Fruit fly (Drosophila melanogaster) S2 (cell line): Measurements from ENCODE around the gene senju.
A peak's percentile ranks its signal among the peaks of the same experiment; 100 is the strongest.

Experiments
- CG8478 ChIP-seq: fragments of >200 bp; optimal IDR thresholded peaks from 2 replicates; lab custom pipeline; 2018
- CTCF ChIP-seq, 2 experiments: fragments of >200 bp; optimal IDR thresholded peaks; 2 replicates each; lab custom pipeline; 2018

Gene senju

DNA sequence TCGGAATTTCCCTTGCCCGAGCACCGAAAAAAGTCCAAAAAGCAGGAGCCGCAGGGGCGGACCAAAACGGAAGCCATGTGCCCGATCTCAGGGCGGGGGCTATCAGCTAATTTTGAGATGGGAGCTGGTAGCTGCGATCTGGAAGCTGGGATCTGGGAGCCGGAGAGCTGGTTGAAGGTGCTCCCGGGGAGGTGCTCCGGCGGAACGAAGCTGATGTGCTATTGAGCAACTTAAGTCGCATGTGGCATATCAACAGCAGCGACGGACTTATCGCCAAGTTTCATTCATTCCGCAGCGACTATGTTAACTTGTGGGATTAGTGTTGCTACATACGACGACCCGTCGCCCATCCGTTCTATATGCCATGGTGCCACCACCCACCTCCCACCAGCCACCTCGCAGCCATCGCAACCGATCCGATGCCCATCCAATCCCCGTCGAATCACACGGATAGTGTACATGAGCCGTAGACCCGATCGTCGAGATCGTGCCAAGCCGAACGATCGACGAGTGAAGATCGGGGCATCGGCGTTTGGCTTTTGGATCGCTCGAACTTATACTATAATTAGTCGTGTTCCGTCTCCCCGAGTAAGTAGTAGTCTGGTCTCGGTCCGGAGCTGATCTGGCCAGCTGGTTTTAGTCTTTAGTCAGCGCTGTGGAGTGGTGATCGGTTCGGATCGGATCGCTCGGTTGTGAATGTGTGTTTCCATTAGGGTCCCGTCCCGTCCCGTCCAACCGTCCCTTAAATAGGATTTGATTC lies 23.4 kb upstream of the senju start, which contains the start of gene Col4a1:
TSS of gene Col4a1 (plus strand) at position 561 of the 760 bp plus-strand sequence.
- no peak for TF ChIP-seq CG8478 (lab: Kevin White, UChicago)

DNA sequence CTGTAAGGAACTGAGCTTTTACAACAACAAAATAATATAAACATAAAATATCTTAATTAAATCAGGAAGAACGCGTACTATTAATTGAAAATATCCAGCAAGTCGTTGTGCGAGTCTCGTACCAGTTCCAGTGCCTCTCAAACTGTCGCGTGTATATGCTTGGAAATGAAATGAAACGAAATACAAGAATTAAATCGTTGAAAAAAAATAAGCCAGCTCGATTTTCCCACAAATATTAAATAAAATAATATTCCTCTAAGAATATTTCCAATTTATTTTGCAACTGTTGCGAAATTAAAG lies 22.9 kb upstream of the senju start:
- no peak for TF ChIP-seq CG8478 (lab: Kevin White, UChicago)
- no peak for TF ChIP-seq CTCF (optimal IDR thresholded peaks at IDR 0.05; lab: Kevin White, UChicago)

DNA sequence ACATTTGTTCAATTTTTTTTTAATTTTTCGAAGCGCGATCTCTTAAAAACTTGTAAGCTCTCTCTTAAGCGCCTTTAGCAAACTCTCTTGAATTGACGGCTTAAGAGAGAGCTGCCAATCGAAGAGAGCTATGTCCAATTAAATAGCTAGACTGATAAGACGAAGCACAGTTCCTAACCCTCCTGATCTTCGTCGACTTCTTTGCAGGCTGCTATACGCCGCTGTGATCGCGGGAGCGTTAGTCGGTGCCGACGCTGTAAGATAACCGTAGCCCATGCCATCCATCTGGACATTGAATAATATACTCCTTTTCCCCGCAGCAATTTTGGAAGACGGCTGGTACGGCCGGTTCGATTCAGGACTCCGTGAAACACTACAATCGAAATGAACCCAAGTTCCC lies 22.1 kb upstream of the senju start:
- no peak for TF ChIP-seq CG8478 (lab: Kevin White, UChicago)
- TF ChIP-seq CTCF (optimal IDR thresholded peaks at IDR 0.05; lab: Kevin White, UChicago) = no peak

DNA sequence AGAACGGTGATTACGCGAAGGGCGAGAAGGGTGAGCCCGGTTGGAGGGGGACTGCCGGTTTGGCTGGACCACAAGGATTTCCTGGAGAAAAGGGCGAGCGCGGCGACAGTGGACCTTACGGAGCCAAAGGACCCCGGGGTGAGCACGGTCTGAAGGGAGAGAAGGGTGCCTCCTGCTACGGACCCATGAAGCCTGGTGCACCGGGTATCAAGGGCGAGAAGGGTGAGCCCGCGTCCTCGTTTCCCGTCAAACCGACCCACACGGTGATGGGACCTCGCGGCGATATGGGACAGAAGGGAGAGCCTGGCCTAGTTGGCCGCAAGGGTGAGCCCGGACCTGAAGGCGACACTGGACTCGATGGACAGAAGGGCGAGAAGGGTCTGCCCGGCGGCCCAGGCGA lies 21.2 kb upstream of the senju start:
- TF ChIP-seq CG8478 (lab: Kevin White, UChicago) = no peak
- TF ChIP-seq CTCF (optimal IDR thresholded peaks at IDR 0.05; lab: Kevin White, UChicago) = no peak

DNA sequence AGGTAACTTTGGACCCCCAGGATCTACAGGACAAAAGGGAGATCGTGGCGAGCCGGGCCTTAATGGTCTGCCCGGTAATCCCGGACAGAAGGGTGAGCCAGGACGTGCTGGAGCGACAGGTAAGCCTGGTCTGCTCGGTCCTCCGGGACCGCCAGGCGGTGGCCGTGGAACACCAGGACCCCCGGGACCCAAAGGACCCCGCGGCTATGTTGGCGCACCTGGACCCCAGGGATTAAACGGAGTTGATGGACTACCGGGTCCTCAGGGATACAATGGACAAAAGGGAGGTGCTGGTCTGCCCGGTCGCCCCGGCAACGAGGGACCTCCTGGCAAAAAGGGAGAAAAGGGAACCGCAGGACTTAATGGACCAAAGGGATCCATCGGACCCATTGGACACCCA lies 20.8 kb upstream of the senju start:
- no peak for TF ChIP-seq CG8478 (lab: Kevin White, UChicago)
- no peak for TF ChIP-seq CTCF (optimal IDR thresholded peaks at IDR 0.05; lab: Kevin White, UChicago)

DNA sequence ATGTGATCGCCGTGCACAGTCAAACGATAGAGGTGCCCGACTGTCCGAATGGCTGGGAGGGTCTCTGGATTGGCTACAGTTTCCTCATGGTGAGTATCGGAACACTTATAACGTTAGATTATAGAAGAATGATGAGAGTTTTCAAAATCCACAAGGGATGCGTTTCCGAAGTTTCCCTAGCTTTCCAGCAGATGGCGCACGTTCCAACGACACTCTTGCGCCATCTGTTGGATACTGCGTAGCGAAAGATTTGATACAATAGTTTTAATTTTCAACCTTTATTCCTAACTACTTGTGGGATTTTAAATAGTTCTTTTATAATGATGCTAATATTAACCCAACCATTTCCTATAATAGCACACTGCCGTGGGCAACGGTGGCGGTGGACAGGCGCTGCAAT lies 16.5 kb upstream of the senju start:
- TF ChIP-seq CTCF (optimal IDR thresholded peaks at IDR 0.05; lab: Kevin White, UChicago) (peak; percentile 87 to 88), CG8478 (lab: Kevin White, UChicago) (no peak)

DNA sequence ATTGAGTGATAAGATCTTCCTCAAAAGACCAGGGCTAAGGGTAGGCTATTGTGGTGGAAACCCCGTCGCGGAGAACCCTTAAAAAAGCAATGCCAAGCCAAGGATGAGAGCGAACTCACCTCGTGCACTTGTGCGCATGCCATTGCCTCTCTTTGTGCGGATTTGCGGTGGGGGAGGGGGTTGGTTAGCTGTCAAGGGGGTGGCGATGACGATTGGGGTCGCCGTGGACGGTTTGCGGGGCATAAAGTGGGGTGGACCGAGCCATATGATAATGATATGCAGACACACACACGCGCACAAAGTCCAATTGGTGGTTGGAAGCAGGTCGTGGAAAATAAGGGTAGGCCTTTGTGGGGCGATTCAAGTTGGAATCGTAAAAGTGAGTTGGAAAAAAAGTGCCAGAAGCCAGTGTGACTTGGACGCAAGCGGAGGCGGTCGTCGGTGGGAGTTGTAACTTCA lies 15.2 kb upstream of the senju start, which contains the start of the genes CG14042 and SP555:
TSS of gene CG14042 (plus strand) at position 308 of the 459 bp plus-strand sequence.
TSS of gene SP555 (plus strand) at position 308 of the 459 bp plus-strand sequence.
- TF ChIP-seq CG8478 (lab: Kevin White, UChicago) (no peak), CTCF (optimal IDR thresholded peaks at IDR 0.05; lab: Kevin White, UChicago) (no peak)

DNA sequence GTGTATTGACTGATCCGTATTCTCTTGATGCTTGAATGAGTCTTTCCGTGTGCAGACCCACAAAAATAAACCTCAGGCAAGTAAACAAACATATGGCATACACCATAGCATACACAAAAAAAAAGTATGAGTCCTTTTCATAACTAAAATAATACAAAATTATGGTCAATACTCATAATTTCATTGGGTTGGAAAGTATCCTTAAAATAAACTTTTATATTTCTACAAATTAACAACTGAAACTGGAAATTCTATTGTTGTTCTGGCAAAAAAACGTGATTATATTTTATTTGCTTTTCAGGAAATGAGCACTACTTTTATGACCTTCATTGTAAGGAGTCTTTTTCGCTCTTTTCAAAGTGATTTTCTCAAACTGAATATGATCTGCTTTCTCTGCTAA lies 10.6 kb upstream of the senju start:
- TF ChIP-seq CG8478 (lab: Kevin White, UChicago) = no peak
- TF ChIP-seq CTCF (optimal IDR thresholded peaks at IDR 0.05; lab: Kevin White, UChicago) = no peak

DNA sequence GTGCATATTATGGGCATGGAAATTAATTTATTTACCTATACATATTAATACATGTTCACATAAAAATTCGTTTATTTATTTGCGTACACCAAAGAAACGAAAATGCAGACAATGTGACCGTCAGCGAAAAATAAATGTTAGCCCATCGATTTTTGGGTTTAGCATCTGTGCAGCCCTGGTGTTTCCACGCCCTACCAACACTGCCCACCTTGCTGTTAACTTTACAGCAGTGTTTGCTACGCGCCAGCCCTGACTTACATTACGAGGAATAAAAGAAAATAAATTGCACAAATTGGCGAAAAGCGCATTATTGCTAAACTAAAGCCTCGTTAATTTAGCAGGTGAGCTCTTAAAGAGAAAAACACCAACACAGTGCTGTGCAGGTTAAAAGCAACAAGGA lies 9.6 kb upstream of the senju start, which contains the start of the genes CG33995, CG44000 and CG44001:
TSS of gene CG33995 (plus strand) at position 228 of the 400 bp plus-strand sequence.
TSS of gene CG44000 (plus strand) at position 228 of the 400 bp plus-strand sequence.
TSS of gene CG44001 (plus strand) at position 228 of the 400 bp plus-strand sequence.
- no peak for TF ChIP-seq CG8478 (lab: Kevin White, UChicago)
- peak in 1 of 2 experiments; percentile 23 for TF ChIP-seq CTCF (optimal IDR thresholded peaks at IDR 0.05; lab: Kevin White, UChicago)

DNA sequence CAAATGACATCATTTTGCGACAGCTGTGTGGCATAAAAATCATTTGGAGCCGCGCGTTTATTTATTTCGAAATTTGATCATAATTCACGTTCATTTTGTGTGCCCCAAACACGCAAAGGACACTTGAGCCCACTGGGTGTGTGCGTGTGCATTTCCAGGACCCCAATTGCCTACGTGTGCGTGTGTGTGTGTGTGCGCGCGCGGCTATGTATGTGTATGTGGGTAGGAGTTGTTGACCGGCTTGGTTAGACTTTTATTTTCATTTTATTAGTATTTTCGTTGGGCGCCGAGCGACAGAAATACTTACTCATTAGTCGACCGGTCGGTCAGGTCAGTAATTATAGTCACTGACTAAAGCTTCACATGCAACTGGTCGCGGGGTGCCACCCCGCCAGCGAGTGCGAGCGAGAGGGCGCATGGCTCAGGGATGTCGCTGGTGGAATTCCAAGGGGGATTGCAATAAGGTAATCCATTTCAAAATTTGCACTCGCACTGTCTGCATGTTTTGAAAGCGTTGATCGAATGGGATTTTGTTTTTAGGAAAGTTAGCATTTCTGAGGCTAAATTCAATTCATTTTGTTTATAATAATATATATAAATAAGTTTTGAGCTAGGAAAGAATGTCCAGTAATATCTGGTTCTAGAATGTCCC lies 9.0 kb upstream of the senju start:
- no peak for TF ChIP-seq CTCF (optimal IDR thresholded peaks at IDR 0.05; lab: Kevin White, UChicago)
- no peak for TF ChIP-seq CG8478 (lab: Kevin White, UChicago)

DNA sequence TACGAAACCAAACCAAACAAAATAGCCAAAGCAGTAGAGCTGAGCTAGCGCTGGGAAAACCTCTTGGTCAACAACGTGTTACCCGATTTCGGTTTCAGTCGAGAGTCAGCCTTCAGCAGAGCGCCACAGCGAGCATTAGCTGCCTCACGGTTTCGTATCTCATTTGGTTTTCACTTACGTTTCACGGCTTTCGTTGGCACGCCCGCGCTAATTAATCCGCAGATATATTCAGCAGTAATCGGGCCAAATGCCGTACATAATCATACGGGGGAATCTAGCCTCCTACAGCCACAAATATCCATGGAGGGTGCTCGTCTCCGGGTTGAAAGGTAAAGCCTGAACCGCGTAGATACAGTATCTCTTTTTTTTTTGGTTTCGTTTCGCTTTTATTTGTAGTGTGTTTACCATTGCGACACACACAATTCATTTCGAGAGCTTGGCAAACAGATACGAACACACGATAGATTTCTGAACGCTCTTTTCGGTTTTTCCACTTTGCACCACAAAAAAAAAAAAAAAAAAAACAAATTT lies 8.2 kb upstream of the senju start, which contains the start of gene CG31650:
TSS of gene CG31650 (minus strand) at position 352 of the 531 bp plus-strand sequence.
- TF ChIP-seq CTCF (optimal IDR thresholded peaks at IDR 0.05; lab: Kevin White, UChicago) (no peak), CG8478 (lab: Kevin White, UChicago) (no peak)

DNA sequence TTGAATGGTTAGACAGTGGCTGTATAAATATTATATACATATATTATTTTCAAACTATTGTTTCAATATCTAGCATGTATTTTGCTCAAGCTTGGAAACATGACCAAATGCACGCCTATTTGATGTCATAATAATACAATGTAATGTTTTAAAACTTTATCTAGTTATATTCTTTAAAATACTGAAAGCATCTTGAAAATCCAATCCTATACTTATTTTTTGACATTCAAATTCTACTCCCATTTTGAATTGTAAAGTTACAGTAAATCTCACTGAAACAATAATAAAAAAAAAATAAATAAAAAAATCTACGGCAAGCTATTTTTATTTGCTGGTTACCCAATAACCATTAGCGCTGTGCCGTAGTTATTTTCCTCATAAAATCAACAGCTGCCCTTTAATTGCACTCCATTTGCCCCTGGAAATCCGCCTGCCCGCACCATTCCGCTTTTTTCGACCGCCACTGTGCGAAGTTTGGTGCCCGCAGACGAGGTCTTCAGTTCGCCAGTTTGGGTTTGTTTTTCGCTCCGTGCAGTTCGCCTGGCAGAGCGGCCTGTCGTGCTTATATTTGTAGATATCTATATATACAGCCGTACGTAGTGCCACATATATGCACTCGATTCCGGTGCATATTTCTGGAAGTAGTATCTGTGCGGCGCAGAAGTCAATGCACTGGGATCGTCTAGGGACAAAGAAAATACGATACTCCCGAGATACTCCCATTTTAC lies 7.6 kb upstream of the senju start:
- no peak for TF ChIP-seq CG8478 (lab: Kevin White, UChicago)
- no peak for TF ChIP-seq CTCF (optimal IDR thresholded peaks at IDR 0.05; lab: Kevin White, UChicago)

DNA sequence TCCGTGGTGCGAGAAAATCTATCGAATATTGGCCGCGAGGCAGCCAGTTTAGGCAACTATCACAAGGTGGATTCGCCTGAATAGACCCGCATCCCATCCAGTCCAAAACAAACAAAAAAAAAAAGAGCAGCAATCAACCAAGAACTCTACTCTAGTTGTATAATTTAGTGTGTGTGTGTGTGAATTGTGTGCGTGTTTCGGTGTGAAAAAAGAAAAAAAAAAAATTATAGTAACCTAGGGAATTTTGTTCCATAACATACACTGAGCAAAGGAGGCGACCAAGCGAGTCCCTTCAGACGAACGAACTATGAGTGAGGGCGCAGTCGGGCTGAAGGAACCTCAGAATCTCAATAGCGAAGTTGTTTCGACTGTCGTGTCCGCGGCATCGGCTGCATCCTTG lies 6.4 kb upstream of the senju start:
- TF ChIP-seq CTCF (optimal IDR thresholded peaks at IDR 0.05; lab: Kevin White, UChicago) = no peak
- no peak for TF ChIP-seq CG8478 (lab: Kevin White, UChicago)

DNA sequence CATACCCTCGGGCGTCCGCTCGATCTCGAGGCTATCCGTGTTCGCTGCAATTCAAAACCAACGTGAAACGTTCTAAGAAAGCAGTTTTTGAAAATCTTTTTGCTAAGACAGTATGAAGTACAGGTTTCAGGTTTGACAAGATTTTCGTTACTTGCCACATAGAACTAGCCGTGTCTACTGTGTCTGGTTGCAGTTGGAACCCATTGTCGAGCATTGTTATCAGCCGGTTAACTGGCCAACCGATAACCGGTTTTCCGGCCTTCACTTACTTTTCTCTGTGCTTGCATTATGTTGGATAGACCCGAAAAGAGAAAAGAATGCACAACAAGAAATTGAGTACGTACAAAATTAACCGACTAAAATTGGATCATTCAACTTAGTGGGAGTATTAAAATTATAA lies 2.7 kb upstream of the senju start:
- TF ChIP-seq CG8478 (lab: Kevin White, UChicago) (no peak), CTCF (optimal IDR thresholded peaks at IDR 0.05; lab: Kevin White, UChicago) (no peak)
